Worm (Caenorhabditis elegans): ENCODE data around the gene D2023.4.

D2023.4 gene

DNA sequence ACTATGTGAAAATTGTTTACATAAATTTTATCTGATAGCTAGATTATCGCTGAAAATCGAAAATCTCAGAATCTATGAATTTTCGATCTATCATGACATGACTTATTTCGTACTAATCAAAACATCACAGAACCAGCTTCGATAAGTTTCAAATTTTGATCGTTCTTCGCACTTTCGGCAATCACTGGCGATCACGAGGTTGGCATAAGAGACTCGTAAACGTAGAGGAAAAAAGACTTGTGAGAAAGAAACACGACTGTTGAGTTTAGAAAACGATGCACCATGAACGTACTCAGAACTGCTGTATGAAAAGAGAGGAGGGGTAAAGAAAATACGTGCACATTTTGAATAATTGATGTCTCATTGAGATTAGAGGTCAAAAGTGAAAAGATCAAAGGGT lies 1.6 kb downstream of the D2023.4 start (continued):
- no peak for TF ChIP-seq hmg-20 (GFP tag; IDR thresholded peaks at IDR 0.05)
- no peak for TF ChIP-seq hmg-1.2 (GFP tag; IDR thresholded peaks at IDR 0.05)
- TF ChIP-seq nhr-90 (tag; optimal IDR thresholded peaks at IDR 0.05), result peak; percentile 14
- 0 out of 2 replicates have a peak, but pooled peaks have one; percentile 39 for TF ChIP-seq Y53G8AR.9 (GFP tag; conservative IDR thresholded peaks at IDR 0.05)
- no peak for TF ChIP-seq F10E7.11 (tag; optimal IDR thresholded peaks at IDR 0.05)
- peak; percentile 45 for TF ChIP-seq madf-10 (tag; optimal IDR thresholded peaks at IDR 0.05)
- TF ChIP-seq rcor-1 (GFP tag; IDR thresholded peaks at IDR 0.05), result 0 out of 2 replicates have a peak, but pooled peaks have one; percentile 18
- peak; percentile 38 for TF ChIP-seq ZK185.1 (tag; optimal IDR thresholded peaks at IDR 0.05; ENCODE audit: poor library complexity, severe bottlenecking)
- TF ChIP-seq attf-6 (GFP tag; IDR thresholded peaks at IDR 0.05), result no peak
- TF ChIP-seq tbp1 (GFP tag; optimal IDR thresholded peaks at IDR 0.05), result peak; percentile 57
- TF ChIP-seq ccch-3 (GFP tag; optimal IDR thresholded peaks at IDR 0.05), result no peak
- peak; percentile 60 for TF ChIP-seq attf-5 (GFP tag; optimal IDR thresholded peaks at IDR 0.05)
- peak; percentile 67 for TF ChIP-seq lin-54 (GFP tag; optimal IDR thresholded peaks at IDR 0.05)
- TF ChIP-seq him-1 (tag; optimal IDR thresholded peaks at IDR 0.05), result no peak
- TF ChIP-seq atf-7 (tag; optimal IDR thresholded peaks at IDR 0.05), result peak; percentile 53
- TF ChIP-seq ceh-27 (GFP tag; optimal IDR thresholded peaks at IDR 0.05), result no peak
- peak; percentile 28 for TF ChIP-seq ets-4 (GFP tag; optimal IDR thresholded peaks at IDR 0.05)
- peak; percentile 60 for TF ChIP-seq somi-1 (GFP tag; optimal IDR thresholded peaks at IDR 0.05)
- TF ChIP-seq mel-28 (tag; optimal IDR thresholded peaks at IDR 0.05; ENCODE audit: borderline replicate concordance), result no peak
- TF ChIP-seq F22D6.2 (tag; optimal IDR thresholded peaks at IDR 0.05), result no peak
- no peak for TF ChIP-seq mes-4 (tag; optimal IDR thresholded peaks at IDR 0.05)
- no peak for TF ChIP-seq nfya-2 (GFP tag; IDR thresholded peaks at IDR 0.05)
- TF ChIP-seq lin-35 (GFP tag; optimal IDR thresholded peaks at IDR 0.05), result no peak
- TF ChIP-seq ztf-26 (tag; optimal IDR thresholded peaks at IDR 0.05), result peak; percentile 38
- TF ChIP-seq Y95B8A.8 (GFP tag; IDR thresholded peaks at IDR 0.05), result peak; percentile 25; the same call in 1 of the 2 replicates
- TF ChIP-seq T26A5.8 (tag; optimal IDR thresholded peaks at IDR 0.05), result no peak
- no peak for TF ChIP-seq gei-17 (GFP tag; optimal IDR thresholded peaks at IDR 0.05)
- no peak for TF ChIP-seq K12H6.12 (tag; optimal IDR thresholded peaks at IDR 0.05)
- no peak for TF ChIP-seq ama-1 (optimal IDR thresholded peaks at IDR 0.05)
- TF ChIP-seq ama-1 (GFP tag; optimal IDR thresholded peaks at IDR 0.05), result no peak
- no peak for TF ChIP-seq hsf-1 (GFP tag; IDR thresholded peaks at IDR 0.05)
- TF ChIP-seq ztf-18 (tag; optimal IDR thresholded peaks at IDR 0.05), result no peak
- TF ChIP-seq nhr-80 (tag; optimal IDR thresholded peaks at IDR 0.05), result peak; percentile 65
- peak; percentile 43; the same call in 1 of the 2 replicates for TF ChIP-seq mcd-1 (GFP tag; IDR thresholded peaks at IDR 0.05)
- no peak for TF ChIP-seq Y79H2A.3 (GFP tag; conservative IDR thresholded peaks at IDR 0.05)
- TF ChIP-seq F49E8.2 (tag; optimal IDR thresholded peaks at IDR 0.05; ENCODE audit: insufficient read depth), result no peak
- TF ChIP-seq madf-6 (GFP tag; IDR thresholded peaks at IDR 0.05), result no peak; the same call in 1 of the 2 replicates
- TF ChIP-seq dox-1 (GFP tag; IDR thresholded peaks at IDR 0.05), result no peak
- peak; percentile 71 for TF ChIP-seq nfyb-1 (GFP tag; IDR thresholded peaks at IDR 0.05)
- no peak for TF ChIP-seq zfh-2 (GFP tag; conservative IDR thresholded peaks at IDR 0.05)
- TF ChIP-seq egl-44 (GFP tag; IDR thresholded peaks at IDR 0.05), result peak; percentile 77
- TF ChIP-seq madf-3 (GFP tag; IDR thresholded peaks at IDR 0.05), result no peak
- no peak for TF ChIP-seq tbx-9 (tag; optimal IDR thresholded peaks at IDR 0.05; ENCODE audit: borderline replicate concordance)
- TF ChIP-seq T07F8.4 (tag; optimal IDR thresholded peaks at IDR 0.05), result no peak
- peak; percentile 62 for TF ChIP-seq pha-4 (tag; optimal IDR thresholded peaks at IDR 0.05)
- no peak for TF ChIP-seq efl-1 (GFP tag; optimal IDR thresholded peaks at IDR 0.05)
- no peak for TF ChIP-seq cebp-2 (GFP tag; IDR thresholded peaks at IDR 0.05)
- peak; percentile 59 for TF ChIP-seq chd-7 (tag; optimal IDR thresholded peaks at IDR 0.05)
- TF ChIP-seq lir-1 (GFP tag; conservative IDR thresholded peaks at IDR 0.05), result no peak; the same call in 1 of the 2 replicates
- TF ChIP-seq F33H1.4 (GFP tag; IDR thresholded peaks at IDR 0.05), result no peak

Measured in whole organism, young adult.